Worm (Caenorhabditis elegans): Measurements from ENCODE around the gene Y97E10AR.8.

Gene Y97E10AR.8

DNA sequence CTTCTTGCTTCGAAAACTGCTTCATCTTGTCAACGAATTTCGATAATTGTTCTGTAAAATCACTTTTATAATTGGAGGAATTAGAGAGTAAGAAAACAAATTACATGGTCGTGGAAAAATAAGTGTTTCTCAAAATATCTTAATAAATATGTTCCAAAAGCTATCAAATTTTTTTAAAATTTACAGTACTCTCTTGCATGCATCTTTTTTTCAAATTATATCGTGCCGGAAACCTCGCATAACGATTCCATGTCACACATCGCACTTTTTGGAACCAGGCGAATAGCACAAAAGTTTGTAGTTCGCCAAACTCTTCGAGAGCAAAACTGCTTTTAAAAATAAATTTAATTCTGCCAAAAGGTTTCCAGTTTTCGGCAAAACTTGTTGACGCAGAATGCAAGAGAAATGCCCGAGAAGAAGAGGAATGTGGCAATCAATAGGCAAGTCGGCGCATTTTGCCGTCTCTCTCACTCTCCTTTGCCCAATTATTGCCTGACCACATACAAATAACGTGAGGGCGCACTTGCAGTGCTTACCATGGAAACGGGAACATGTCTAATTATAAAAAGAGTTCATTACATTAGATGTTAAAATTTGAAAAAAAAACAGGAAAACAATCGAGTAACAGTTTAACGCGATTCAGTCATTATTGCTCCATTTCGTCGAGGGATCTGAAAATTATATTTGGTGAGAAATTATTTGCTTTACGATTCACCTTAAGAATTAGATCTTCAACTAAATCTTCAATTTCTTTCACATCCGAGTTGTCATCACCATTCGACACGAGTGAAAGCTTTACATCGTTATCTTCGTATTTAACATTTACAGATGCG lies 2.6 kb downstream of the Y97E10AR.8 start, which contains the start of gene Y97E10AR.3:
TSS of gene Y97E10AR.3 (minus strand) at position 51 of the 833 bp plus-strand sequence.
- TF ChIP-seq elt-3 (tag; optimal IDR thresholded peaks at IDR 0.05) (no peak), C34F6.9 (tag; optimal IDR thresholded peaks at IDR 0.05) (peak; percentile 53)

DNA sequence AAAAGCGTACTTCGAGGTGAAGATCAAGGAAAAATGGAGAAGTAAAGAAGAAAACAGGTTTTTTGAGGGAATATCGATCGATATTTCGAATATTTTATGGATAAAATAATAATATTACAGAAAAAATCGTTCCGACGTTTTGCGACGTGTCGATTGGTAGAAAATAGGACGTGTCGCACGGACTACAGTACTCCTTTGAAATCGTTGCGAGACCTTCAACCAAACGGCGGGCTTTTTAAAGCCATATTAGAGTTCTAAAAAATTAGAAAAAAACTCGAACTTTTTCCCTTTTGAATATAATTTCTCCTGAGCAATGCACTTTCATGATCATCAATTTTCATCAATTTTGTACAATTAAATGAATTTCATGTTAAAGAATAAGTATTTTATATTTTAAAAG lies 5.0 kb downstream of the Y97E10AR.8 start, which contains the start of gene Y97E10AR.4:
TSS of gene Y97E10AR.4 (minus strand) at position 131 of the 400 bp plus-strand sequence.
- TF ChIP-seq ama-1 (optimal IDR thresholded peaks at IDR 0.05) (no peak), sem-4 (tag; optimal IDR thresholded peaks at IDR 0.05) (no peak), skn-1 (tag; optimal IDR thresholded peaks at IDR 0.05) (no peak), egl-27 (tag; optimal IDR thresholded peaks at IDR 0.05) (no peak), lin-11 (tag; optimal IDR thresholded peaks at IDR 0.05) (no peak), alr-1 (tag; optimal IDR thresholded peaks at IDR 0.05) (no peak), lsy-2 (tag; optimal IDR thresholded peaks at IDR 0.05) (no peak), nhr-23 (tag; optimal IDR thresholded peaks at IDR 0.05) (no peak), mdl-1 (tag; optimal IDR thresholded peaks at IDR 0.05) (no peak), lin-13 (GFP tag; optimal IDR thresholded peaks at IDR 0.05) (no peak), unc-39 (tag; optimal IDR thresholded peaks at IDR 0.05) (no peak), nhr-237 (tag; optimal IDR thresholded peaks at IDR 0.05) (no peak), gmeb-1 (tag; optimal IDR thresholded peaks at IDR 0.05) (no peak), peb-1 (tag; optimal IDR thresholded peaks at IDR 0.05) (no peak)

DNA sequence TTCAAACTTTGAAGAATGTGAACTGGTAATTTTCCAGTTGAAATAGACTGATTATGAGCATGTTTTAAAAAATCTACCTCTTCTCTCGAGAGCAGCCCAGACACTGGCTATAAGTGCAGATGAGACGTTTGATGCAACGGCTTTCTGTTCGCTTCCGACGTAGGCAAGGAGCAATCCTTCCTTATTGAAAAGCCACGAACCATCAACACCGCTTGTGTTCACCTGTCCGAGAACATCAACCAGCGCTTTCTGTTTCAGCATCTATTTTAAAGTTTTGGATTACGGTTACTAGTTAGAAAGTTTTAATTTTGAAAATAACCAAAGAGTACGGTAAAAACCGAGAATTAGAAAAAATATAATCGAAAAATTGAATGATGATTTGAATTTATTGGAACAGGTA lies 5.7 kb downstream of the Y97E10AR.8 start, which contains the start of gene lmtr-2:
TSS of gene lmtr-2 (minus strand) at position 261 of the 400 bp plus-strand sequence.
- no peak for TF ChIP-seq nhr-21 (tag; optimal IDR thresholded peaks at IDR 0.05)
- TF ChIP-seq R02D3.7 (tag; optimal IDR thresholded peaks at IDR 0.05), result no peak

DNA sequence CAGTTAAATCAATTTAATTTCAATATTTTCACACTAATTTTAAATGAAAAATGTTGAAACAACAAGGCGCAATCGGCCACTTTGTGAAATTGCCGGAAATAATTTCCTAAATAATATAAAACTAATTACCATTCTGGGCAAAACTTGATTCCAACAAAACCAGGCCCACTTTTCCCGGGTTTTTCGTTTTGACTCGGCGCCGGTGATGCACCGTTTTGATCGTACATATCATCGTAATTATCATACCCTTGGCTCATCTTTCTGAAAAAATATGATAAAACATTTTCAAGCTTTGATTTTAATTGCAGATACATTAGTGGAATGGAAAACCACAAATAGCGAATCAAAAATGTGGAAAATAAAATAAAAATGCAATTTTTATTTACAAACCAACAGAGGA lies 6.9 kb downstream of the Y97E10AR.8 start, which contains the start of gene rpb-9:
TSS of gene rpb-9 (minus strand) at position 314 of the 400 bp plus-strand sequence.
- TF ChIP-seq elt-1 (tag; optimal IDR thresholded peaks at IDR 0.05) (no peak), peb-1 (tag; optimal IDR thresholded peaks at IDR 0.05) (no peak)

DNA sequence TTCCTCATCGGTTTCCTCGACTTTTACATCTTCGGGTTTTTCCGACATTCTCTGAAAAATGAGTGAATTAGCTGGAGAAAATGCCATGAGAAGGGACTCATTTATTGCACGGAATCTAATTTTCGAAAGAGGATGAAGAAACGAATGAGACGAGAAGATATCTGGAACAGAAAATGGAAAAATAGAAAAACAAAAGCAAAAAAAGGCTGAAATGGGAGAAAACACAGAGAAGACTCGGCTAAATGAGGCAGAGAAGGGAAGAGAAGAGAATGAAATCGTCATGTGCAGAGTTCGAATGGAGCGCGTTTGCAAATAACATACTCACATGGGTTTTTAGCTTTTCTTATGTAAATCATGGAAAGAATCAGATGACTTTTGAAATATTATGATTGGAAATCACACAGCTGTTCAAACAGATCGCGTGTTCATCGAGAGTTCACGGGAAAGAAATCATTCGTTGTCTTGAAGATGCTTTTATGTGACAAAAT lies 8.8 kb downstream of the Y97E10AR.8 start, which contains the start of gene Y97E10AR.6:
TSS of gene Y97E10AR.6 (minus strand) at position 51 of the 488 bp plus-strand sequence.
- TF ChIP-seq lsy-2 (tag; optimal IDR thresholded peaks at IDR 0.05) (peak in 1 of 2 experiments; percentile 44), unc-55 (GFP tag; optimal IDR thresholded peaks at IDR 0.05) (peak; percentile 70), F13H6.1 (tag; optimal IDR thresholded peaks at IDR 0.05) (no peak), elt-3 (tag; optimal IDR thresholded peaks at IDR 0.05) (no peak), nhr-129 (tag; optimal IDR thresholded peaks at IDR 0.05) (peak; percentile 74), C34F6.9 (tag; optimal IDR thresholded peaks at IDR 0.05) (peak; percentile 78), fos-1 (tag; optimal IDR thresholded peaks at IDR 0.05) (peak; percentile 19), nhr-77 (tag; optimal IDR thresholded peaks at IDR 0.05) (no peak)

DNA sequence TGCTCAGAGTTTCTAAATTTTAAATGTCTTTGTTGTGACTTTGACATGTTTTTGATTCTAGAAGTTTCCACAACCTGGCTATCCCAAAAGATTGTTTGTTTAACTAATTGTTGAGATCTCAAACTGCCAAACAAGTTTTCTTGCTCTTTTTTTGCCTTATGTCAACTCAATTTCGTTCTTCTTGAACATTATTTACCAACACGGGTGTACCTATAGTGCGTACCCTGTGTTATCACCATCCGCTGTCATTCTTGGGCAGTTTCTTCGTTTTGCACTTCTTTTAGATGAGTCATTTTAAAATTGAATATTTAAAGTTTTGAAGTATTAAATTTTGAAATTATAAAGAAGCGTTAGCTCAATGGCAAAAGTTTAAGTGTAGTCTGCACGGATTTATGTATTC lies 11.8 kb downstream of the Y97E10AR.8 start, which contains the start of gene sptl-2:
TSS of gene sptl-2 (plus strand) at position 280 of the 400 bp plus-strand sequence.
- TF ChIP-seq lin-39 (tag; optimal IDR thresholded peaks at IDR 0.05) (no peak), unc-62 (GFP tag; optimal IDR thresholded peaks at IDR 0.05) (no peak), nhr-25 (tag; optimal IDR thresholded peaks at IDR 0.05) (no peak), fos-1 (tag; optimal IDR thresholded peaks at IDR 0.05) (peak; percentile 79), gmeb-1 (tag; optimal IDR thresholded peaks at IDR 0.05) (no peak), zag-1 (tag; optimal IDR thresholded peaks at IDR 0.05) (no peak), crh-2 (tag; optimal IDR thresholded peaks at IDR 0.05) (no peak), mbf-1 (tag; optimal IDR thresholded peaks at IDR 0.05) (no peak), peb-1 (tag; optimal IDR thresholded peaks at IDR 0.05) (no peak), elt-3 (tag; optimal IDR thresholded peaks at IDR 0.05) (no peak), nhr-11 (tag; optimal IDR thresholded peaks at IDR 0.05) (no peak), alr-1 (tag; optimal IDR thresholded peaks at IDR 0.05) (no peak), sma-9 (GFP tag; optimal IDR thresholded peaks at IDR 0.05) (peak; percentile 16), sma-9 (tag; optimal IDR thresholded peaks at IDR 0.05) (no peak)
